Fruit fly (Drosophila melanogaster) whole organism, pupa: ENCODE data around the gene CG13634.

Experiments used
- CG10348 ChIP-seq: fragments of 200-800 bp; sonication (Bioruptor generic); IDR thresholded peaks from 2 replicates; pipeline ENCODE4 v1.3.6; 2022; ENCODE audit warnings: missing biosample characterization, missing genetic modification characterization
- CG8159 ChIP-seq: fragments of 200-800 bp; sonication (Bioruptor generic); optimal IDR thresholded peaks from 3 replicates; lab custom pipeline; 2018; ENCODE audit warnings: missing biosample characterization, mild to moderate bottlenecking, missing genetic modification characterization, moderate library complexity

- TF ChIP-seq CG10348 (GFP tag; lab: Robert Waterston, UW) (no peak), CG8159 (tag; lab: Kevin White, UChicago) (no peak)
Observed at dm6 chr3R:24766684-24767083, 23.3 kb downstream of the CG13634 start.
